Worm (Caenorhabditis elegans): ENCODE data around the gene K09C4.4.

DNA sequence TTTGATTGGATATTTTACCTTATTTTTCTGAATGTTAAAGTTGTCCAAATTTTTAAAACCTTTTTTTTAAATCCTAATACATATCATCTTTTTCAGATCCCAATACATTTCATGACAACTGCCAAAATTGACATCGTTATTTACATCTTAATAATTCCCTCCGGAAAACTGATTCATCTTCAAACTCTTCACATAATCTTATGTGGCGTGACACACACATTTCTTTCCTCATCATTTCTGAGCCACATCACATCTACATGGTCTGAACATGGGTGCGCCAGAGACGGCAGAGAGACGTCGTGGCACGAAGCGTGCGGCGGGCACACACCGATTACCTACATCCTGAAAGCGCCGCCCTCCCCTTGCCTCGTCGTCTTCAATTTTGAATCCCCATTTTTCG is 36.8 kb upstream of the K09C4.4 start, which contains the start of gene tba-9:
- no peak for TF ChIP-seq aly-2 (tag; optimal IDR thresholded peaks at IDR 0.05)
- no peak for TF ChIP-seq lin-39 (tag; optimal IDR thresholded peaks at IDR 0.05)
- no peak for TF ChIP-seq nhr-12 (tag; optimal IDR thresholded peaks at IDR 0.05)
- TF ChIP-seq fos-1 (tag; optimal IDR thresholded peaks at IDR 0.05) = no peak
- TF ChIP-seq Y55F3AM.14 (GFP tag; optimal IDR thresholded peaks at IDR 0.05) = no peak
- TF ChIP-seq unc-62 (GFP tag; optimal IDR thresholded peaks at IDR 0.05) = no peak
- no peak for TF ChIP-seq snpc-4 (tag; optimal IDR thresholded peaks at IDR 0.05)
- TF ChIP-seq R02D3.7 (tag; optimal IDR thresholded peaks at IDR 0.05) = no peak
- TF ChIP-seq nhr-25 (tag; optimal IDR thresholded peaks at IDR 0.05) = no peak
